Fruit fly (Drosophila melanogaster): ENCODE measurements around the gene CG14968.

CG14968 gene

dm6 chr3L:3250922-3251658, 51.8 kb downstream of the CG14968 start:
- TF ChIP-seq corto (GFP tag; optimal IDR thresholded peaks at IDR 0.05), result peak; percentile 37
- peak; percentile 7 for TF ChIP-seq exex (tag; optimal IDR thresholded peaks at IDR 0.05)
- no peak for TF ChIP-seq fd3F (GFP tag; optimal IDR thresholded peaks at IDR 0.05)

dm6 chr3L:3249997-3250774, 52.7 kb downstream of the CG14968 start:
- TF ChIP-seq CG4707 (GFP tag; optimal IDR thresholded peaks at IDR 0.05), result peak; percentile 76
- peak; percentile 93 for TF ChIP-seq CG18599 (GFP tag; optimal IDR thresholded peaks at IDR 0.05)
- peak; percentile 69 for TF ChIP-seq CG1603 (tag; optimal IDR thresholded peaks at IDR 0.05)
- peak; percentile 78 for TF ChIP-seq CG6683 (GFP tag; optimal IDR thresholded peaks at IDR 0.05)
- peak; percentile 93 for TF ChIP-seq NfI (GFP tag; optimal IDR thresholded peaks at IDR 0.05)
- TF ChIP-seq HLH4C (GFP tag; IDR thresholded peaks at IDR 0.05; ENCODE audit: partially characterized antibody), result no peak
- peak; percentile 83 for TF ChIP-seq unpg (GFP tag; optimal IDR thresholded peaks at IDR 0.05)
- TF ChIP-seq Dip3 (GFP tag; optimal IDR thresholded peaks at IDR 0.05), result peak; percentile 95
- TF ChIP-seq eve (GFP tag; optimal IDR thresholded peaks at IDR 0.05), result peak in 1 of 2 experiments; percentile 99
- TF ChIP-seq nerfin-2 (GFP tag; IDR thresholded peaks at IDR 0.05; ENCODE audit: partially characterized antibody), result no peak
- peak; percentile 94 for TF ChIP-seq PHDP (tag; optimal IDR thresholded peaks at IDR 0.05)
- TF ChIP-seq Ets65A (GFP tag), result peak; percentile 98
- TF ChIP-seq trh (GFP tag; optimal IDR thresholded peaks at IDR 0.05), result peak; percentile 87
- TF ChIP-seq CG1602 (GFP tag; optimal IDR thresholded peaks at IDR 0.05), result peak; percentile 97
- TF ChIP-seq HmgZ (tag; optimal IDR thresholded peaks at IDR 0.05), result peak; percentile 89
- peak; percentile 80 for TF ChIP-seq en (GFP tag; optimal IDR thresholded peaks at IDR 0.05)
- peak; percentile 76 for TF ChIP-seq schlank (tag; optimal IDR thresholded peaks at IDR 0.05)
- peak; percentile 98 for TF ChIP-seq tio (GFP tag; optimal IDR thresholded peaks at IDR 0.05)
- peak; percentile 96 for TF ChIP-seq fu2 (GFP tag; optimal IDR thresholded peaks at IDR 0.05)
- no peak for TF ChIP-seq HLHmδ (GFP tag; optimal IDR thresholded peaks at IDR 0.05)
- no peak for TF ChIP-seq Dip2 (GFP tag; IDR thresholded peaks at IDR 0.05)
- TF ChIP-seq CG11247 (GFP tag; IDR thresholded peaks at IDR 0.05), result peak; percentile 77
- TF ChIP-seq CG2889 (GFP tag; IDR thresholded peaks at IDR 0.05), result peak; percentile 85
- TF ChIP-seq crp (GFP tag; optimal IDR thresholded peaks at IDR 0.05), result peak in 1 of 2 experiments; percentile 67
- peak; percentile 41; the same call in 1 of the 2 replicates for TF ChIP-seq Awh (GFP tag; IDR thresholded peaks at IDR 0.05)
- peak; percentile 56 for TF ChIP-seq CG14965 (GFP tag; optimal IDR thresholded peaks at IDR 0.05; ENCODE audit: borderline replicate concordance)
- no peak for TF ChIP-seq sna (GFP tag; IDR thresholded peaks at IDR 0.05; ENCODE audit: partially characterized antibody)
- TF ChIP-seq Xbp1 (GFP tag; optimal IDR thresholded peaks at IDR 0.05), result peak; percentile 96
- TF ChIP-seq CG3163 (GFP tag; optimal IDR thresholded peaks at IDR 0.05), result peak; percentile 79
- peak; percentile 96 for TF ChIP-seq Hr3 (GFP tag; optimal IDR thresholded peaks at IDR 0.05)
- TF ChIP-seq Abd-B (GFP tag; optimal IDR thresholded peaks at IDR 0.05), result peak; percentile 95
- peak; percentile 74 for TF ChIP-seq Jarid2 (GFP tag; optimal IDR thresholded peaks at IDR 0.05)
- TF ChIP-seq Bgb (GFP tag; IDR thresholded peaks at IDR 0.05; ENCODE audit: partially characterized antibody), result peak; percentile 45; the same call in 1 of the 2 replicates
- TF ChIP-seq ftz-f1 (GFP tag; optimal IDR thresholded peaks at IDR 0.05), result peak; percentile 91
- TF ChIP-seq B-H1 (GFP tag; IDR thresholded peaks at IDR 0.05), result peak; percentile 71
- no peak for TF ChIP-seq MESR4 (GFP tag; optimal IDR thresholded peaks at IDR 0.05)
- peak; percentile 83 for TF ChIP-seq CG10431 (GFP tag; optimal IDR thresholded peaks at IDR 0.05)
- no peak for TF ChIP-seq Sin3A (optimal IDR thresholded peaks at IDR 0.05)
- TF ChIP-seq sob (GFP tag; IDR thresholded peaks at IDR 0.05), result peak; percentile 82; the same call in 1 of the 2 replicates
- peak; percentile 95 for TF ChIP-seq tx (GFP tag; optimal IDR thresholded peaks at IDR 0.05)
- peak; percentile 96 for TF ChIP-seq CG11723 (GFP tag; optimal IDR thresholded peaks at IDR 0.05)
- TF ChIP-seq lola (GFP tag; optimal IDR thresholded peaks at IDR 0.05), result peak in 1 of 3 experiments; percentile 97

Data from whole organism, embryonic.